Worm (Caenorhabditis elegans): ENCODE results near the gene bra-1.

bra-1 gene

DNA sequence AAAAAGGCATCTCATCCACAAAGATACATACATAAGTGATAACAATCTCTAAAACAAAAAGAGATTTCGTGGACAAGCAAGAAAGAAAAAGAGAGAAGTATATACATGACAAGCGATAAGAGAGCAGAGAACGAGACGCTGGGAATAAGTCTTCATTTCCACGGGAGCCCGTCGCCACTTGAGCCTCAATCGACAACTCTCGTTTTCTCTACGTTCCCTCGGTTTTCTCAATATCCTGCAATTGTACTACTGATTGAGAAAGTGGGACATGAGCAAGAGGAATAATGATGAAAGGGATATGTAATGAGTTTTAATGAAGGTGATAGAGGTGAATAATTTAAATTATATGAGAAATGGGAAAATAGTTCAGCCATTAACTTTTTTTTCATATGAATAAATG lies 39.3 kb downstream of the bra-1 start:
- TF ChIP-seq med-1 (GFP tag; optimal IDR thresholded peaks at IDR 0.05; ENCODE audit: insufficient read depth) (no peak), ztf-29 (GFP tag; IDR thresholded peaks at IDR 0.05) (no peak), cog-1 (tag; optimal IDR thresholded peaks at IDR 0.05) (no peak), tab-1 (GFP tag; IDR thresholded peaks at IDR 0.05) (no peak), ref-1 (GFP tag; conservative IDR thresholded peaks at IDR 0.05) (no peak), ztf-23 (GFP tag; IDR thresholded peaks at IDR 0.05) (no peak), klf-2 (GFP tag; conservative IDR thresholded peaks at IDR 0.05) (no peak), flt-1 (GFP tag; IDR thresholded peaks at IDR 0.05) (no peak), T22C8.4 (GFP tag; IDR thresholded peaks at IDR 0.05) (no peak)

ce11 chrX:13638351-13638958 lies 40.2 kb downstream of the bra-1 start:
- TF ChIP-seq tab-1 (GFP tag; IDR thresholded peaks at IDR 0.05): no peak
- TF ChIP-seq T22C8.4 (GFP tag; IDR thresholded peaks at IDR 0.05): no peak
- TF ChIP-seq klf-2 (GFP tag; conservative IDR thresholded peaks at IDR 0.05): no peak
- TF ChIP-seq cog-1 (tag; optimal IDR thresholded peaks at IDR 0.05): no peak
- TF ChIP-seq ztf-29 (GFP tag; IDR thresholded peaks at IDR 0.05): no peak
- no peak for TF ChIP-seq ztf-23 (GFP tag; IDR thresholded peaks at IDR 0.05)
- TF ChIP-seq ref-1 (GFP tag; conservative IDR thresholded peaks at IDR 0.05): no peak
- no peak for TF ChIP-seq flt-1 (GFP tag; IDR thresholded peaks at IDR 0.05)
- no peak for TF ChIP-seq med-1 (GFP tag; optimal IDR thresholded peaks at IDR 0.05; ENCODE audit: insufficient read depth)

DNA sequence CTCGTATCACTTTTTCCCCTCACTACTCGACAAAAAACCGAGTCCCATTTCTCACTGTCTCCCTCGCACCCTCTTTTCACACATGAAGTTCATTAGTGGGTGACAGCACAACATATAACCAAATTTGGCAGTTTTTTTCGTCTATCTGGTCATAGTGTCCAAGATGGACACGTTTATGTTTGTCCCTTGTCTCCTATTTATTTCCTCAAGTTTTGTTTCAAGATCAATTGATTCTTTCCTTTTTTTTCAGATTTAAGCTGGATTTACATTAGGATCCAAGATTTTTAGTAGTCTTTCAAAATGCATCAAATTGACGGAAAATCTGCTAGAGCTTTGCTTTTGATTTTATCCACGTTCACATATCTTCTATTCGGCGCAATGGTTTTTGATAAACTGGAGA lies 41.3 kb downstream of the bra-1 start, which contains the start of gene twk-20:
Gene twk-20 (plus strand): TSS at position 301 of the 400 bp plus-strand sequence.
- TF ChIP-seq ztf-29 (GFP tag; IDR thresholded peaks at IDR 0.05) (no peak), flt-1 (GFP tag; IDR thresholded peaks at IDR 0.05) (no peak), T22C8.4 (GFP tag; IDR thresholded peaks at IDR 0.05) (no peak), ref-1 (GFP tag; conservative IDR thresholded peaks at IDR 0.05) (no peak), med-1 (GFP tag; optimal IDR thresholded peaks at IDR 0.05; ENCODE audit: insufficient read depth) (no peak)

- TF ChIP-seq flt-1 (GFP tag; IDR thresholded peaks at IDR 0.05) (no peak), ztf-23 (GFP tag; IDR thresholded peaks at IDR 0.05) (no peak), T22C8.4 (GFP tag; IDR thresholded peaks at IDR 0.05) (no peak), cog-1 (tag; optimal IDR thresholded peaks at IDR 0.05) (no peak), tab-1 (GFP tag; IDR thresholded peaks at IDR 0.05) (no peak), ref-1 (GFP tag; conservative IDR thresholded peaks at IDR 0.05) (no peak), ztf-29 (GFP tag; IDR thresholded peaks at IDR 0.05) (no peak), med-1 (GFP tag; optimal IDR thresholded peaks at IDR 0.05; ENCODE audit: insufficient read depth) (no peak), klf-2 (GFP tag; conservative IDR thresholded peaks at IDR 0.05) (no peak)
These were observed 46.6 kb downstream of the bra-1 start for ce11 chrX:13644884-13645283.

ce11 chrX:13646798-13647197 lies 48.5 kb downstream of the bra-1 start, which contains the start of gene acr-9:
acr-9 (minus strand) TSS chrX:13646898.
- TF ChIP-seq tab-1 (GFP tag; IDR thresholded peaks at IDR 0.05) (no peak), ztf-23 (GFP tag; IDR thresholded peaks at IDR 0.05) (no peak), ztf-29 (GFP tag; IDR thresholded peaks at IDR 0.05) (no peak), cog-1 (tag; optimal IDR thresholded peaks at IDR 0.05) (no peak), med-1 (GFP tag; optimal IDR thresholded peaks at IDR 0.05; ENCODE audit: insufficient read depth) (no peak), flt-1 (GFP tag; IDR thresholded peaks at IDR 0.05) (no peak), T22C8.4 (GFP tag; IDR thresholded peaks at IDR 0.05) (no peak), klf-2 (GFP tag; conservative IDR thresholded peaks at IDR 0.05) (no peak), ref-1 (GFP tag; conservative IDR thresholded peaks at IDR 0.05) (no peak)

- TF ChIP-seq ref-1 (GFP tag; conservative IDR thresholded peaks at IDR 0.05) (no peak), cog-1 (tag; optimal IDR thresholded peaks at IDR 0.05) (no peak), T22C8.4 (GFP tag; IDR thresholded peaks at IDR 0.05) (no peak), flt-1 (GFP tag; IDR thresholded peaks at IDR 0.05) (no peak), klf-2 (GFP tag; conservative IDR thresholded peaks at IDR 0.05) (no peak), ztf-29 (GFP tag; IDR thresholded peaks at IDR 0.05) (no peak), ztf-23 (GFP tag; IDR thresholded peaks at IDR 0.05) (no peak)
These were observed 49.1 kb downstream of the bra-1 start, which contains the start of gene C40C9.3 for ce11 chrX:13647305-13647704. C40C9.3 (plus strand) TSS chrX:13647605.

All from whole organism, midembryonic.